Worm (Caenorhabditis elegans) whole organism, L2 larva: ENCODE results near the gene srsx-16.
A peak's percentile ranks its signal among the peaks of the same experiment; 100 is the strongest.

Source experiments
- alr-1 ChIP-seq: fragments of 150-350 bp; optimal IDR thresholded peaks from 2 replicates; lab custom pipeline; 2014; ENCODE audit warnings: missing biosample characterization, missing genetic modification characterization
- egl-27 ChIP-seq: sonication (generic microtip); optimal IDR thresholded peaks from 3 replicates; lab custom pipeline; 2017; ENCODE audit warnings: missing biosample characterization, missing genetic modification reagents, missing genetic modification characterization
- nhr-77 ChIP-seq: fragments of 150-350 bp; optimal IDR thresholded peaks from 2 replicates; lab custom pipeline; 2014; ENCODE audit warnings: missing biosample characterization, missing genetic modification characterization
- ztf-11 ChIP-seq: sonication (generic microtip); optimal IDR thresholded peaks from 2 replicates; lab custom pipeline; 2017; ENCODE audit warnings: missing biosample characterization, missing genetic modification characterization

DNA sequence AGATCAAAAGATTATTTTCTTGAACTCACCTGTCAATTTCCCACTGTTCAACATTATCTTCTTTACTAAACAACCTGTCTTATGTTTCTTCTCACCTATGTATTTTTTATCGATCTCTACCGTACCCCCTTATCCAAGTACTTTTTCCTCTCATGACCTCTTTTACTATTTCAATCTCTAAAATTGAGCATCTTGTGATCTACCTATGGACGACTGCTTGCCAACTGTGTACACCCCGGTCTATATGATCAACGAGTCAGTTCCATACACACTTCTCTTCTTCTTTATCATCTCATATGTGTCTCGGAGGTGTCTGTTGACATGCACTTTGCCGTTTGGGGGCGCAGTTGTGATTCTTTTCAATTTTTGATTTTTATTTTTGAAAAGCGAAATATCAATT lies 29.4 kb downstream of the srsx-16 start:
- TF ChIP-seq ztf-11 (tag; lab: Kevin White, UChicago) (no peak), egl-27 (peak; percentile 21), nhr-77 (tag; lab: Kevin White, UChicago) (no peak), alr-1 (tag; lab: Kevin White, UChicago) (no peak)
